Worm (Caenorhabditis elegans) whole organism, early embryonic: ENCODE measurements around the gene osta-2.

ENCODE experiments used
- F13C5.2 ChIP-seq: sonication (generic microtip); optimal IDR thresholded peaks from 2 replicates; lab custom pipeline; 2017; ENCODE audit warnings: mild to moderate bottlenecking, missing genetic modification characterization, inconsistent platforms, missing compliant biosample characterization
- ama-1 ChIP-seq: fragments of 150-350 bp; optimal IDR thresholded peaks from 2 replicates; lab custom pipeline; 2014

- TF ChIP-seq F13C5.2 (tag; lab: Kevin White, UChicago) (no peak), ama-1 (no peak)
These were observed 29.1 kb downstream of the osta-2 start for ce11 chrII:5736599-5736998.
